Fruit fly (Drosophila melanogaster) whole organism, wandering third instar larva: ENCODE results near the gene vex.

Experiments used
- Abd-B ChIP-seq: fragments of >200 bp; optimal IDR thresholded peaks from 2 replicates; lab custom pipeline; 2017; ENCODE audit warnings: missing biosample characterization, missing genetic modification characterization
- Hr78 ChIP-seq: fragments of >200 bp; optimal IDR thresholded peaks from 2 replicates; lab custom pipeline; 2017; ENCODE audit warnings: missing biosample characterization, missing genetic modification characterization
- N ChIP-seq: fragments of >200 bp; optimal IDR thresholded peaks from 2 replicates; lab custom pipeline; 2018; ENCODE audit warnings: missing biosample characterization, missing external identifiers, missing genetic modification characterization
- OdsH ChIP-seq: fragments of 200-800 bp; sonication (Bioruptor generic); optimal IDR thresholded peaks from 2 replicates; lab custom pipeline; 2016; ENCODE audit warnings: missing biosample characterization, mild to moderate bottlenecking, missing genetic modification characterization
- Rel ChIP-seq, 2 experiments: fragments of 200-800 bp; sonication (Bioruptor generic) in 1 of 2; optimal IDR thresholded peaks; 2 replicates in 1 of 2; 3 replicates in 1 of 2; lab custom pipeline; 2016 to 2019; ENCODE audit warnings: mild to moderate bottlenecking in 2 of 2, missing biosample characterization in 2 of 2, missing genetic modification characterization in 2 of 2, moderate library complexity in 1 of 2
- br ChIP-seq: fragments of 200-800 bp; sonication (Bioruptor generic); optimal IDR thresholded peaks from 2 replicates; lab custom pipeline; 2016; ENCODE audit warnings: missing biosample characterization, missing genetic modification characterization
- fru ChIP-seq: fragments of 200-800 bp; sonication (Bioruptor generic); optimal IDR thresholded peaks from 3 replicates; lab custom pipeline; 2016; ENCODE audit warnings: missing biosample characterization, mild to moderate bottlenecking, missing genetic modification characterization
- h ChIP-seq: fragments of 200-800 bp; sonication (Bioruptor generic); optimal IDR thresholded peaks from 3 replicates; lab custom pipeline; 2016; ENCODE audit warnings: missing biosample characterization, mild to moderate bottlenecking, missing genetic modification characterization
- pan ChIP-seq: fragments of >200 bp; optimal IDR thresholded peaks from 2 replicates; lab custom pipeline; 2017
- psq ChIP-seq: fragments of 200-800 bp; sonication (Bioruptor generic); optimal IDR thresholded peaks from 3 replicates; lab custom pipeline; 2017; ENCODE audit warnings: missing biosample characterization, mild to moderate bottlenecking, missing genetic modification characterization, moderate library complexity
- sv ChIP-seq: fragments of 200-800 bp; sonication (Bioruptor generic); optimal IDR thresholded peaks from 3 replicates; lab custom pipeline; 2016; ENCODE audit warnings: missing biosample characterization, missing genetic modification characterization

- peak; percentile 9 for TF ChIP-seq h (GFP tag; lab: Kevin White, UChicago)
- TF ChIP-seq br (GFP tag; lab: Kevin White, UChicago), result no peak
- TF ChIP-seq fru (GFP tag; lab: Kevin White, UChicago), result peak; percentile 2
- no peak for TF ChIP-seq Rel (GFP tag; optimal IDR thresholded peaks at IDR 0.05; lab: Kevin White, UChicago)
- TF ChIP-seq Rel (tag; optimal IDR thresholded peaks at IDR 0.05; lab: Kevin White, UChicago), result no peak
- TF ChIP-seq OdsH (GFP tag; lab: Kevin White, UChicago), result no peak
- TF ChIP-seq Hr78 (GFP tag; lab: Kevin White, UChicago), result no peak
- TF ChIP-seq Abd-B (GFP tag; lab: Kevin White, UChicago), result no peak
- TF ChIP-seq sv (GFP tag; lab: Kevin White, UChicago), result no peak
- TF ChIP-seq psq, result no peak
- TF ChIP-seq pan (lab: Kevin White, UChicago), result no peak
- TF ChIP-seq N (GFP tag; lab: Kevin White, UChicago), result no peak
Observed at dm6 chrX:10933776-10934175, 105.9 kb downstream of the vex start.
